Fruit fly (Drosophila melanogaster) Kc167 (cell line): ENCODE results near the gene Rbp1.

Experiments used
- Myc ChIP-seq: fragments of >200 bp; optimal IDR thresholded peaks from 2 replicates; lab custom pipeline; 2017; ENCODE audit warnings: missing external identifiers
- Sin3A ChIP-seq: fragments of >200 bp; optimal IDR thresholded peaks from 2 replicates; lab custom pipeline; 2018; ENCODE audit warnings: missing external identifiers
- h ChIP-seq: fragments of >200 bp; optimal IDR thresholded peaks from 3 replicates; lab custom pipeline; 2018; ENCODE audit warnings: missing external identifiers
- insv ChIP-seq: fragments of >200 bp; optimal IDR thresholded peaks from 3 replicates; lab custom pipeline; 2018; ENCODE audit warnings: missing external identifiers
- psq ChIP-seq: fragments of >200 bp; optimal IDR thresholded peaks from 2 replicates; lab custom pipeline; 2017; ENCODE audit warnings: missing external identifiers
- ttk ChIP-seq: sonication (Bioruptor generic); optimal IDR thresholded peaks from 2 replicates; lab custom pipeline; 2017; ENCODE audit warnings: missing external identifiers

DNA sequence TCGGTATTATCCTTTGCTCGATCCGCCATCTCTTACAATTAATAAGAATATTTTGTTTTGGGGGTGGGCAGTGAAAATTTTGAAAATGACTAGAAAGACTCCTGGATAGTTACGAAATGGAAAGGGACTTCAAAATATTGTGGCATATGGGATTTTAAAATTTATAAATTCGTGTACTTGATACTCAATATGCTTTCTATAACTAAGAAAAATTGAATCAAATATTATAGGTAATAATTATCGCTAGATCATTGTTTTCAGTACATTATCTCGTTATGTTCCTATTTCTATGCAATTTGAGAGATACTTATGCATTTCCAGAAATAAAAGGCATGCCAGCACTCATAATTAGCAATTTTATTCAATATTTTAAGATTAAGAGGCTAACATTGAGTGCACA lies 28.6 kb upstream of the Rbp1 start, which contains the start of gene CG14691:
- no peak for TF ChIP-seq psq (lab: Kevin White, UChicago)
- TF ChIP-seq h: no peak
- no peak for TF ChIP-seq ttk
- no peak for TF ChIP-seq insv (lab: Kevin White, UChicago)
- no peak for TF ChIP-seq Sin3A
- TF ChIP-seq Myc (lab: Kevin White, UChicago): no peak
